Worm (Caenorhabditis elegans): ENCODE results near the gene Y69E1A.8.

DNA sequence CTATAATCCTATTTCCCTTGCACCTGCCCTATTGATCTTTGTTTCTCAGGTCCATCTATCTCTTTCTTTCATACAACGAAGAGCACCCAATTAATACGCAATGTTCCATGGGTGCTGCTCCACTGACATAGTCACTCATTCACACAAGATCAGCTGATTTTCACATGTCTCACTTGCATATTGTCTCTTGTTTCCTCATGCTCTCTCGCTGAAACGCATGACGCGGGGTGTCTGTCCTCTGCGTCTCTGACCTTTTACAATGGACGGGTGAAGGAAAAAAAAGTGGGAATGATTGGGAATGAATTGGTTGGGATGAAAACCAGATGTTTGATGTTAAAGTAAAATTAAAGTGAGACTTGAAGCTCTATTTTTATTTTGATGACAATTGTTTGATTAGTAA, 31.1 kb upstream of the Y69E1A.8 start:
- TF ChIP-seq ces-1 (GFP tag; optimal IDR thresholded peaks at IDR 0.05) (no peak), lin-1 (GFP tag; IDR thresholded peaks at IDR 0.05) (0 out of 2 replicates have a peak, but pooled peaks have one; percentile 54), saeg-2 (GFP tag; IDR thresholded peaks at IDR 0.05) (no peak), snpc-4 (tag; optimal IDR thresholded peaks at IDR 0.05) (no peak), egl-27 (tag; optimal IDR thresholded peaks at IDR 0.05) (no peak), R02D3.7 (tag; optimal IDR thresholded peaks at IDR 0.05) (no peak), unc-62 (GFP tag; optimal IDR thresholded peaks at IDR 0.05 in 1 of 2) (peak in 1 of 2 experiments; percentile 98), unc-62 (tag; optimal IDR thresholded peaks at IDR 0.05) (no peak), ama-1 (optimal IDR thresholded peaks at IDR 0.05) (peak; percentile 77), daf-12 (tag; optimal IDR thresholded peaks at IDR 0.05) (no peak), aha-1 (tag) (peak; percentile 75)
